Worm (Caenorhabditis elegans) whole organism, L3 larva: Measurements from ENCODE around the gene Y62H9A.5.

Experiments
- nhr-12 ChIP-seq: fragments of 150-350 bp; optimal IDR thresholded peaks from 2 replicates; lab custom pipeline; 2014; ENCODE audit warnings: missing biosample characterization, missing genetic modification characterization
- skn-1 ChIP-seq: fragments of 150-350 bp; optimal IDR thresholded peaks from 2 replicates; lab custom pipeline; 2014; ENCODE audit warnings: missing biosample characterization, missing genetic modification characterization
- zag-1 ChIP-seq: fragments of 150-350 bp; optimal IDR thresholded peaks from 2 replicates; lab custom pipeline; 2014; ENCODE audit warnings: missing biosample characterization, missing genetic modification characterization
- ztf-11 ChIP-seq: fragments of 150-350 bp; optimal IDR thresholded peaks from 2 replicates; lab custom pipeline; 2014; ENCODE audit warnings: missing biosample characterization, missing genetic modification characterization

- TF ChIP-seq zag-1 (tag; lab: Kevin White, UChicago) (no peak), ztf-11 (no peak), nhr-12 (tag; lab: Kevin White, UChicago) (no peak), skn-1 (tag; lab: Kevin White, UChicago) (no peak)
These were observed 44.9 kb upstream of the Y62H9A.5 start, which contains the start of gene F55G7.4 for ce11 chrX:11927585-11927984.
